Fruit fly (Drosophila melanogaster) whole organism, wandering third instar larva: ENCODE measurements around the gene Als2.

Experiments used
- brk ChIP-seq: fragments of 200-800 bp; sonication (Bioruptor generic); optimal IDR thresholded peaks from 2 replicates; lab custom pipeline; 2016; ENCODE audit warnings: missing biosample characterization, mild to moderate bottlenecking, missing genetic modification characterization
- pan ChIP-seq: fragments of >200 bp; optimal IDR thresholded peaks from 2 replicates; lab custom pipeline; 2017
- psq ChIP-seq: fragments of 200-800 bp; sonication (Bioruptor generic); optimal IDR thresholded peaks from 3 replicates; lab custom pipeline; 2017; ENCODE audit warnings: missing biosample characterization, mild to moderate bottlenecking, missing genetic modification characterization, moderate library complexity

DNA sequence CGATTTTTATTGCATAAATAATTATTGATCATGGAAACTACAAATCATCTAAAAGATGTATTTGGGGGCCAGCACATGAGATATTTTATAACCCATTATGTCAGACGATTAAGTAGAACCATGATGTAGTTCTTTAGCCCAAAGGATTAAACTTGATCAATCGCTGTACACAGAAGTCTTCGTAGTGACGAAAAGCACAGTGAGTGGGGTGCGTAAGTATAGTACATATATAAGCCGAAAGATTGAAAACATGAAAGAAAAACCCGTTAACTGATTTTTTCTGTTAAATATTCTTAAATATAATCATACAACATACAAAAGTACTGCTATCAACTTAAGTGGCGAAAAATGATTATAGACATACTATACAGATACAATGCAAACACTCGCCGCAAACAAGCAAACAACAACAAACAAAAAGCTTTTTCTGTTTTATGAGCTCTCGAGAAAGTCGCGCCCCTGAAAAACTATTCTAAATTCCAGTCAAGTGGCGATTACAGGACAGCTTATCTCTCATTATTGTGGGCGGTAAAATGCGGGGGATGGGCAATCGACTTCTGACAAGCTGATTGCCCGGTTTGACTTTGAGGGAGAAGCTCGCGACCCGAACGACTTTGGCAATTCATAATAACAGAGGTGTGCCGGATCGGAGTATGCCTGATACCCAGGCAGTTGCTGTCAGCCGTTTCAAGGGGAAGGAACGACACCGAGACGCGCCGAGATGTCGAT, 43.1 kb downstream of the Als2 start, which contains the start of gene CG32444:
- TF ChIP-seq psq (no peak), pan (lab: Kevin White, UChicago) (no peak), brk (GFP tag; lab: Kevin White, UChicago) (no peak)
